Fruit fly (Drosophila melanogaster): ENCODE results near the gene Amun.

DNA sequence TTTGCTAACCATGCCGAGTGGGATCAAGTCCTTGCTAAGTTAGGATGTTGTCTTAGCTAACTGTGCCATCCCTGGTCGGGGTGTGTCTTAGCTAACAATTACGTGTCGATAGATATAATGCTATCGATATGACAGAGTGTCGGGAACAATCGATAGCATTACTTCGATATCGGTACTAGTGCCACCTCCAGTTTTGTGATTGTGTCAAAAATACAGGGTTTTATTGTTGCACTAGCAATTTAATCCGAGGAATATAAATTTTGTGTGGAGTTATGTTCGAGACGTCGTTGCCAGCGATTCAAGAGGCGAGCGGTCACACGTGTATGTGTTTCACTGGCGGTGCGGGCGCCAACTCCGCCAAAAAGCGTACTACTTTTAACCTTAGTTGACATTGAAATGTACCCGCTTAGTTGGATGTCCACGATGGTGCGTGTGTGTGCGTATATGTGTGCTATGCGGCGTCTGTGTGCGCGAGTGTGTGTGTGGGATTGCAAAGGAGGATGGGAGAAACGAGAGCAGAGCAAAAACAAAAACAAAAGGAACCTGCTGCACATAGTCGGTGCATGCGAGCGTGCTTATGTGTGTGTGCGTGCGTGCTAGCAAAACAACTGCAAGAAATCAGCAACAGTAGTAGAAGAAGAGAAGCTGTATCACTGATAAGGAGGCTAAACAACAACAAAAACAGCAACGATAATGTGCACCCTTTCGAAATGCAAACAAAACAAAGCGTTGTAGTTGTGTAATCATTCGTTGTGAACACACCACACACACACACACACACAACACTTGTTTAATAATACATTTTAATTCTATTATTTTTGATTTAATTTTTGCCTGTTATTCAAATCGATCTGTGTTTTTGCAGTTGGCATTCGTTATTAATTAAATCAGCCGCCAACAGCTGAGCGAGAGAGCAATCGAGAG is 20.1 kb downstream of the Amun start, which contains the start of gene PhKgamma:
- no peak for TF ChIP-seq Myc (optimal IDR thresholded peaks at IDR 0.05)
- TF ChIP-seq psq (optimal IDR thresholded peaks at IDR 0.05), result no peak
- no peak for TF ChIP-seq insv (optimal IDR thresholded peaks at IDR 0.05)
- no peak for TF ChIP-seq ttk (optimal IDR thresholded peaks at IDR 0.05)
- no peak for TF ChIP-seq h (optimal IDR thresholded peaks at IDR 0.05)
